Fruit fly (Drosophila melanogaster): ENCODE data around the gene CG34296.
A peak's percentile ranks its signal among the peaks of the same experiment; 100 is the strongest.

The CG34296 gene

DNA sequence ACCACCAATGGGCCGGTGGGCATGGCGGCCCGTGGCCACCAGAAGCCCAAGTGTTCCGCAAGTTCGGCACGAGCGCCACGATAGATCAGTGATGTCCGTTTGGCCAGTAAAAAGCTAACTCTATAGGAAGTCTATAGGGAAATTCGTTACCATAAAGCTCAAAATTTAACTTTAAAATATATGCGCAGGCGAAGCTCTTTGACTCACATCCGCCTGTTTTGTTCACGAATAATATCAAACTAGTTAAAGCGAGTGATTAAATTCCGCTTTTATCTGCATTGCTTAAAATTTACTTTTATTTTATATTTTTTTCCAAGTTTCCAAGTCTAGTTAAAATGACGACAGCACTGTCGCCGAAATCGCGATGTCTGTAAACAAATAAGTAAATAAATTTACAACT, 35.3 kb downstream of the CG34296 start (continued):
- TF ChIP-seq Ets21C (GFP tag; optimal IDR thresholded peaks at IDR 0.05) (peak; percentile 12), lz (GFP tag; optimal IDR thresholded peaks at IDR 0.05) (peak; percentile 47), Hr39 (GFP tag; optimal IDR thresholded peaks at IDR 0.05) (peak; percentile 42), cyc (GFP tag; optimal IDR thresholded peaks at IDR 0.05) (peak; percentile 56), CG11294 (GFP tag; IDR thresholded peaks at IDR 0.05) (peak; percentile 34; the same call in 1 of the 2 replicates), CG6854 (GFP tag; optimal IDR thresholded peaks at IDR 0.05) (no peak), Sox15 (GFP tag; optimal IDR thresholded peaks at IDR 0.05) (peak; percentile 30), CG15336 (GFP tag; IDR thresholded peaks at IDR 0.05) (peak; percentile 74), topi (GFP tag; optimal IDR thresholded peaks at IDR 0.05) (peak; percentile 65), achi (GFP tag; optimal IDR thresholded peaks at IDR 0.05) (peak; percentile 50), CG31627 (GFP tag; optimal IDR thresholded peaks at IDR 0.05) (peak; percentile 38), CG34406 (GFP tag; optimal IDR thresholded peaks at IDR 0.05) (peak; percentile 27), CG6792 (GFP tag; optimal IDR thresholded peaks at IDR 0.05) (no peak), svp (GFP tag) (peak; percentile 75), CG7368 (GFP tag; optimal IDR thresholded peaks at IDR 0.05) (no peak), Sox14 (GFP tag; optimal IDR thresholded peaks at IDR 0.05) (peak; percentile 14), Blimp-1 (GFP tag; optimal IDR thresholded peaks at IDR 0.05) (no peak)

DNA sequence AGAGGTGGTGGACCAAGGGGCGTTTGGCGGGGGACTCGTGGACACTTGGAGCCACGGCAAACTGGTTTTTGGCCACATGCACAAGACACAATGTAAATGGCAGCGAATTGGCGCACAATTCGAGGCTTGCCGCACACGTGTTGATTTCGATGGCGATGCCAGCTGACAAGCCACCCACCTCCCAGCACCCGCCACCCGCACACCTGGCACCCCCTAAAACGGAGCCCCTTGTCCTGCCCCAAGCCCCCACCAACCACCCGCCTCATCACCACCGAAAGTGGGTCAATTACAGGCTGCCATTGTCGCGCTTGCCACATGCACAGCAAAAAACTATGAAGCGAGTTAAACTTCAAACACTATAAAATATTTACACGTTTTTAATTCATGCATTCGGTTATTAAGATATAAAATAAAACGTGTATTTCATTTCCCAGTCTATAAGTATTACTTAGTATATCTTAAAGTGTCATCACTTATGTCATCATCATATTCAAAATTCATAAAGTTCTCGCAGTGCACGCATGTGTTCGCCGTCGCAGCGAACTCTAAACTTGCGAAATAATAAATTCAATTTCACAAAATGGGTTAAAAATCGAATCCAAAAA, 35.9 kb downstream of the CG34296 start:
- TF ChIP-seq fd85E (GFP tag; optimal IDR thresholded peaks at IDR 0.05) (peak; percentile 13), Sox102F (GFP tag; optimal IDR thresholded peaks at IDR 0.05) (peak; percentile 36), Blimp-1 (GFP tag; optimal IDR thresholded peaks at IDR 0.05) (no peak), CG6808 (GFP tag; optimal IDR thresholded peaks at IDR 0.05) (peak; percentile 16), Eip75B (GFP tag; optimal IDR thresholded peaks at IDR 0.05) (peak; percentile 50), Eip93F (GFP tag; optimal IDR thresholded peaks at IDR 0.05) (no peak), esn (GFP tag; optimal IDR thresholded peaks at IDR 0.05) (peak; percentile 57), CG6276 (GFP tag; optimal IDR thresholded peaks at IDR 0.05) (peak; percentile 71), Gug (GFP tag; IDR thresholded peaks at IDR 0.05) (peak; percentile 68), OdsH (GFP tag; optimal IDR thresholded peaks at IDR 0.05) (peak; percentile 67), cyc (GFP tag; optimal IDR thresholded peaks at IDR 0.05) (peak; percentile 39), fd59A (GFP tag; optimal IDR thresholded peaks at IDR 0.05) (no peak), CG3919 (GFP tag; optimal IDR thresholded peaks at IDR 0.05) (peak; percentile 68), vri (GFP tag; optimal IDR thresholded peaks at IDR 0.05) (no peak), ss (GFP tag; optimal IDR thresholded peaks at IDR 0.05) (no peak), dac (GFP tag; optimal IDR thresholded peaks at IDR 0.05) (peak; percentile 36), net (GFP tag; optimal IDR thresholded peaks at IDR 0.05) (peak; percentile 49), CG11762 (GFP tag; optimal IDR thresholded peaks at IDR 0.05; ENCODE audit: insufficient read depth) (peak; percentile 35), pdm3 (GFP tag; optimal IDR thresholded peaks at IDR 0.05) (peak; percentile 71), CG1621 (tag; optimal IDR thresholded peaks at IDR 0.05) (peak; percentile 1), Hr4 (GFP tag; optimal IDR thresholded peaks at IDR 0.05) (peak; percentile 79), CG6792 (GFP tag; optimal IDR thresholded peaks at IDR 0.05) (peak; percentile 53), Eip78C (GFP tag) (peak; percentile 80), topi (GFP tag; optimal IDR thresholded peaks at IDR 0.05) (peak; percentile 44), CG8632 (GFP tag; optimal IDR thresholded peaks at IDR 0.05) (peak; percentile 60), CG10631 (GFP tag; optimal IDR thresholded peaks at IDR 0.05) (peak; percentile 40), CG16779 (tag; optimal IDR thresholded peaks at IDR 0.05) (no peak), CG7368 (GFP tag; optimal IDR thresholded peaks at IDR 0.05) (peak; percentile 49), Sox14 (GFP tag; optimal IDR thresholded peaks at IDR 0.05) (peak; percentile 27), Ets96B (tag; optimal IDR thresholded peaks at IDR 0.05) (peak; percentile 46), dsx (GFP tag; optimal IDR thresholded peaks at IDR 0.05; ENCODE audit: poor library complexity, severe bottlenecking) (peak; percentile 77), CG15336 (GFP tag; IDR thresholded peaks at IDR 0.05) (peak; percentile 88), CG31627 (GFP tag; optimal IDR thresholded peaks at IDR 0.05) (peak; percentile 43), CG11294 (GFP tag; IDR thresholded peaks at IDR 0.05) (peak; percentile 57; the same call in 1 of the 2 replicates), CG10669 (GFP tag; optimal IDR thresholded peaks at IDR 0.05) (peak; percentile 41), Sox15 (GFP tag; optimal IDR thresholded peaks at IDR 0.05) (no peak), fkh (GFP tag; optimal IDR thresholded peaks at IDR 0.05) (no peak), CG8319 (GFP tag; optimal IDR thresholded peaks at IDR 0.05) (peak; percentile 45), lz (GFP tag; optimal IDR thresholded peaks at IDR 0.05) (peak; percentile 39), salr (GFP tag; optimal IDR thresholded peaks at IDR 0.05) (peak in 1 of 2 experiments; percentile 11), CG3032 (tag; optimal IDR thresholded peaks at IDR 0.05) (peak; percentile 26), Hr39 (GFP tag; optimal IDR thresholded peaks at IDR 0.05) (peak; percentile 43)
